Worm (Caenorhabditis elegans) whole organism, L1 larva: ENCODE data around the gene clc-33.

Experiments
- C04F5.9 ChIP-seq: sonication (generic microtip); optimal IDR thresholded peaks from 2 replicates; lab custom pipeline; 2016; ENCODE audit warnings: missing genetic modification characterization, missing compliant biosample characterization
- aly-2 ChIP-seq: fragments of 150-350 bp; optimal IDR thresholded peaks from 2 replicates; lab custom pipeline; 2014; ENCODE audit warnings: missing biosample characterization, missing genetic modification characterization
- ama-1 ChIP-seq: fragments of 150-350 bp; optimal IDR thresholded peaks from 2 replicates; lab custom pipeline; 2014
- dpl-1 ChIP-seq, 3 experiments: fragments of 150-350 bp in 2 of 3; sonication (generic microtip) in 1 of 3; optimal IDR thresholded peaks; 2 replicates each; lab custom pipeline; 2014 to 2017; ENCODE audit warnings: missing biosample characterization in 3 of 3, missing genetic modification characterization in 3 of 3, missing genetic modification reagents in 3 of 3
- fkh-10 ChIP-seq: sonication (generic microtip); optimal IDR thresholded peaks from 2 replicates; lab custom pipeline; 2017; ENCODE audit warnings: missing biosample characterization, missing genetic modification reagents, missing genetic modification characterization
- fkh-4 ChIP-seq: sonication (generic microtip); optimal IDR thresholded peaks from 2 replicates; lab custom pipeline; 2016; ENCODE audit warnings: missing compliant biosample characterization, missing genetic modification characterization, borderline replicate concordance
- lin-39 ChIP-seq: fragments of 150-350 bp; optimal IDR thresholded peaks from 2 replicates; lab custom pipeline; 2014; ENCODE audit warnings: missing biosample characterization, missing genetic modification reagents, missing genetic modification characterization
- mab-9 ChIP-seq: fragments of 200-800 bp; sonication (Bioruptor generic); IDR thresholded peaks from 2 replicates; pipeline ENCODE4 v1.3.6; 2022; ENCODE audit warnings: missing genetic modification reagents, missing genetic modification characterization, missing compliant biosample characterization
- nhr-19 ChIP-seq: fragments of 200-800 bp; sonication (Bioruptor generic); conservative IDR thresholded peaks from 2 replicates; pipeline ENCODE4 v1.3.6; 2022; ENCODE audit warnings: missing genetic modification characterization, missing compliant biosample characterization
- pqm-1 ChIP-seq: sonication (generic microtip); optimal IDR thresholded peaks from 3 replicates; lab custom pipeline; 2017; ENCODE audit warnings: missing biosample characterization, missing genetic modification characterization
- snpc-4 ChIP-seq: fragments of 150-350 bp; optimal IDR thresholded peaks from 2 replicates; lab custom pipeline; 2014; ENCODE audit warnings: missing biosample characterization, missing genetic modification characterization
- tlp-1 ChIP-seq: fragments of 150-350 bp; optimal IDR thresholded peaks from 2 replicates; lab custom pipeline; 2014; ENCODE audit warnings: missing biosample characterization, missing genetic modification characterization
- unc-130 ChIP-seq: fragments of 150-350 bp; optimal IDR thresholded peaks from 2 replicates; lab custom pipeline; 2017; ENCODE audit warnings: missing biosample characterization, missing genetic modification characterization, inconsistent platforms

DNA sequence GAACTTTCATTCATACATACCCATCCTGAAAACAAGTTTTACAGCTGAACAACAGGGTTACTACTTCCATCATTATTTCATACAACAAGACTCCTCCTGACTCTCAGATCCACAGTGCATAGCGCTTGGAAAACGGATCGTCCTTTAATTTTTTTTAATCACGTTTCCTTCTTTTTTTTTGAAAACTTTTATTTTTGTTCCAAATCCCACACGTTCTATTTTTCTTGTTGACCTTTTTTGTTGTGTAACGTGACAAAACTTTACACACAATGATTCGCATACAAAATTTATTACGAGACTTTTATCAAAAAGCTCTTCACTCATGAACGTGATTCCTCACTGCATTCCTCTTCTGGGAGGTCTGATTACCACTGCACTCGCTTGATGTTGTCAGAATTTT, at the start of gene clc-33:
- TF ChIP-seq pqm-1 (tag; lab: Kevin White, UChicago) (no peak), fkh-4 (tag; lab: Kevin White, UChicago) (no peak), dpl-1 (GFP tag; optimal IDR thresholded peaks at IDR 0.05; lab: Kevin White, UChicago) (no peak), fkh-10 (GFP tag; lab: Kevin White, UChicago) (no peak), tlp-1 (tag; lab: Kevin White, UChicago) (no peak), nhr-19 (GFP tag; lab: Robert Waterston, UW) (no peak), ama-1 (lab: Kevin White, UChicago) (no peak), C04F5.9 (tag; lab: Kevin White, UChicago) (no peak), mab-9 (no peak), aly-2 (tag; lab: Kevin White, UChicago) (no peak), lin-39 (no peak), snpc-4 (tag; lab: Kevin White, UChicago) (no peak), unc-130 (tag; lab: Kevin White, UChicago) (no peak)
